Worm (Caenorhabditis elegans) whole organism, L1 larva: ENCODE results near the gene sec-6.
A peak's percentile ranks its signal among the peaks of the same experiment; 100 is the strongest.

Experiments
- C16A3.4 ChIP-seq: fragments of 150-350 bp; optimal IDR thresholded peaks from 2 replicates; lab custom pipeline; 2014; ENCODE audit warnings: missing biosample characterization, missing genetic modification characterization
- C34B4.2 ChIP-seq: sonication (generic microtip); optimal IDR thresholded peaks from 2 replicates; lab custom pipeline; 2017; ENCODE audit warnings: mild to moderate bottlenecking, missing genetic modification characterization, missing compliant biosample characterization
- F16B12.6 ChIP-seq: fragments of 150-350 bp; optimal IDR thresholded peaks from 2 replicates; lab custom pipeline; 2014; ENCODE audit warnings: missing biosample characterization, missing genetic modification characterization
- Y116A8C.19 ChIP-seq: sonication (generic microtip); optimal IDR thresholded peaks from 2 replicates; lab custom pipeline; 2016; ENCODE audit warnings: missing compliant biosample characterization, missing genetic modification characterization, borderline replicate concordance
- aha-1 ChIP-seq: fragments of 150-350 bp; optimal IDR thresholded peaks from 2 replicates; lab custom pipeline; 2014; ENCODE audit warnings: missing biosample characterization, missing genetic modification characterization
- alr-1 ChIP-seq: fragments of 200-800 bp; sonication (Bioruptor generic); optimal IDR thresholded peaks from 2 replicates; lab custom pipeline; 2018; ENCODE audit warnings: borderline replicate concordance, mild to moderate bottlenecking, missing genetic modification characterization, missing compliant biosample characterization
- aly-2 ChIP-seq: fragments of 150-350 bp; optimal IDR thresholded peaks from 2 replicates; lab custom pipeline; 2014; ENCODE audit warnings: missing biosample characterization, missing genetic modification characterization
- blmp-1 ChIP-seq: fragments of 150-350 bp; optimal IDR thresholded peaks from 2 replicates; lab custom pipeline; 2014; ENCODE audit warnings: missing biosample characterization, missing genetic modification characterization
- ceh-63 ChIP-seq: fragments of 200-800 bp; sonication (Bioruptor generic); optimal IDR thresholded peaks from 2 replicates; lab custom pipeline; 2018; ENCODE audit warnings: mild to moderate bottlenecking, missing genetic modification characterization, missing compliant biosample characterization
- ceh-82 ChIP-seq, 3 experiments: fragments of 150-350 bp in 1 of 3; sonication (generic microtip) in 2 of 3; optimal IDR thresholded peaks; 2 replicates each; lab custom pipeline; 2014 to 2017; ENCODE audit warnings: missing biosample characterization in 3 of 3, missing genetic modification characterization in 3 of 3
- ces-1 ChIP-seq: fragments of 150-350 bp; optimal IDR thresholded peaks from 2 replicates; lab custom pipeline; 2014; ENCODE audit warnings: missing biosample characterization, missing genetic modification reagents, missing genetic modification characterization
- efl-1 ChIP-seq, 4 experiments: fragments of 150-350 bp; optimal IDR thresholded peaks in 3 of 4; peaks in 1 of 4; 1 replicate in 1 of 4; 2 replicates in 3 of 4; lab custom pipeline; 2014; ENCODE audit warnings: missing biosample characterization in 2 of 4, missing genetic modification characterization in 2 of 4, missing genetic modification reagents in 2 of 4
- egl-13 ChIP-seq: sonication (generic microtip); optimal IDR thresholded peaks from 2 replicates; lab custom pipeline; 2016; ENCODE audit warnings: missing genotype, missing genetic modification reagents, missing genetic modification characterization, missing compliant biosample characterization
- elt-3 ChIP-seq, 6 experiments: fragments of 150-350 bp in 1 of 6; sonication (generic microtip); optimal IDR thresholded peaks; 2 replicates each; lab custom pipeline; 2017 to 2018; ENCODE audit warnings: missing biosample characterization in 6 of 6, missing genetic modification characterization in 6 of 6, inconsistent platforms in 1 of 6
- ets-5 ChIP-seq: fragments of 200-800 bp; sonication (Bioruptor generic); IDR thresholded peaks from 2 replicates; pipeline ENCODE4 v1.3.6; 2022; ENCODE audit warnings: missing genetic modification characterization, missing compliant biosample characterization
- fkh-10 ChIP-seq: sonication (generic microtip); optimal IDR thresholded peaks from 2 replicates; lab custom pipeline; 2017; ENCODE audit warnings: missing biosample characterization, missing genetic modification reagents, missing genetic modification characterization
- hlh-4 ChIP-seq: sonication (generic microtip); optimal IDR thresholded peaks from 2 replicates; lab custom pipeline; 2016; ENCODE audit warnings: mild to moderate bottlenecking, missing genetic modification characterization, missing compliant biosample characterization
- isw-1 ChIP-seq: fragments of 200-800 bp; sonication (Bioruptor generic); IDR thresholded peaks from 2 replicates; pipeline ENCODE4 v1.3.6; 2022; ENCODE audit warnings: missing genetic modification characterization, missing compliant biosample characterization
- lin-13 ChIP-seq: fragments of 150-350 bp; optimal IDR thresholded peaks from 2 replicates; lab custom pipeline; 2014; ENCODE audit warnings: missing biosample characterization, missing genetic modification reagents, missing genetic modification characterization
- lin-35 ChIP-seq, 2 experiments: fragments of 150-350 bp; optimal IDR thresholded peaks; 2 replicates each; lab custom pipeline; 2014; ENCODE audit warnings: missing biosample characterization in 2 of 2, missing genetic modification characterization in 2 of 2, missing genetic modification reagents in 2 of 2
- lin-39 ChIP-seq: fragments of 150-350 bp; optimal IDR thresholded peaks from 2 replicates; lab custom pipeline; 2014; ENCODE audit warnings: missing biosample characterization, missing genetic modification reagents, missing genetic modification characterization
- lir-3 ChIP-seq: sonication (generic microtip); optimal IDR thresholded peaks from 2 replicates; lab custom pipeline; 2016; ENCODE audit warnings: mild to moderate bottlenecking, missing genetic modification characterization, moderate library complexity, missing compliant biosample characterization; ENCODE audit not compliant: poor library complexity
- mab-9 ChIP-seq: fragments of 200-800 bp; sonication (Bioruptor generic); IDR thresholded peaks from 2 replicates; pipeline ENCODE4 v1.3.6; 2022; ENCODE audit warnings: missing genetic modification reagents, missing genetic modification characterization, missing compliant biosample characterization
- mdl-1 ChIP-seq, 2 experiments: fragments of 150-350 bp; optimal IDR thresholded peaks; 2 replicates each; lab custom pipeline; 2014 to 2017; ENCODE audit warnings: missing biosample characterization in 2 of 2, missing genetic modification characterization in 2 of 2, inconsistent platforms in 1 of 2
- mep-1 ChIP-seq: fragments of 150-350 bp; optimal IDR thresholded peaks from 2 replicates; lab custom pipeline; 2014; ENCODE audit warnings: missing biosample characterization, missing genetic modification characterization
- nhr-84 ChIP-seq: sonication (generic microtip); optimal IDR thresholded peaks from 2 replicates; lab custom pipeline; 2017; ENCODE audit warnings: missing biosample characterization, missing genetic modification characterization
- nhr-90 ChIP-seq: sonication (generic microtip); optimal IDR thresholded peaks from 2 replicates; lab custom pipeline; 2016; ENCODE audit warnings: mild to moderate bottlenecking, missing genetic modification characterization, missing compliant biosample characterization; ENCODE audit not compliant: poor library complexity
- snpc-4 ChIP-seq: fragments of 150-350 bp; optimal IDR thresholded peaks from 2 replicates; lab custom pipeline; 2014; ENCODE audit warnings: missing biosample characterization, missing genetic modification characterization
- snu-23 ChIP-seq: sonication (generic microtip); optimal IDR thresholded peaks from 2 replicates; lab custom pipeline; 2016; ENCODE audit warnings: missing genetic modification characterization, missing compliant biosample characterization
- sox-4 ChIP-seq: sonication (generic microtip); optimal IDR thresholded peaks from 2 replicates; lab custom pipeline; 2016; ENCODE audit warnings: missing genetic modification characterization, missing compliant biosample characterization
- swsn-7 ChIP-seq: sonication (generic microtip); optimal IDR thresholded peaks from 2 replicates; lab custom pipeline; 2016; ENCODE audit warnings: missing genetic modification characterization, missing compliant biosample characterization
- tlp-1 ChIP-seq: fragments of 150-350 bp; optimal IDR thresholded peaks from 2 replicates; lab custom pipeline; 2014; ENCODE audit warnings: missing biosample characterization, missing genetic modification characterization
- unc-30 ChIP-seq: sonication (generic microtip); optimal IDR thresholded peaks from 2 replicates; lab custom pipeline; 2017; ENCODE audit warnings: missing biosample characterization, missing genetic modification characterization
- unc-86 ChIP-seq: sonication (generic microtip); optimal IDR thresholded peaks from 2 replicates; lab custom pipeline; 2016; ENCODE audit warnings: missing genetic modification characterization, missing compliant biosample characterization
- unc-98 ChIP-seq: fragments of 200-800 bp; sonication (Bioruptor generic); IDR thresholded peaks from 2 replicates; pipeline ENCODE4 v1.3.6; 2022; ENCODE audit warnings: missing genetic modification characterization, missing compliant biosample characterization
- vab-15 ChIP-seq: sonication (generic microtip); optimal IDR thresholded peaks from 2 replicates; lab custom pipeline; 2017; ENCODE audit warnings: missing genotype, mild to moderate bottlenecking, missing genetic modification characterization, missing compliant biosample characterization
- ztf-11 ChIP-seq, 2 experiments: sonication (generic microtip); optimal IDR thresholded peaks; 2 replicates each; lab custom pipeline; 2016 to 2017; ENCODE audit warnings: missing genetic modification characterization in 2 of 2, missing biosample characterization in 1 of 2, missing compliant biosample characterization in 1 of 2
- ztf-4 ChIP-seq: fragments of 150-350 bp; optimal IDR thresholded peaks from 2 replicates; lab custom pipeline; 2014; ENCODE audit warnings: missing biosample characterization, missing genetic modification characterization

Gene sec-6

ce11 chrII:5412467-5412866 lies 53.1 kb downstream of the sec-6 start, which contains the start of the genes EEED8.13 and EEED8.18:
Gene EEED8.13 (minus strand): TSS chrII:5412567.
Gene EEED8.18 (minus strand): TSS chrII:5412610.
- TF ChIP-seq swsn-7 (tag; lab: Kevin White, UChicago), result no peak
- TF ChIP-seq lin-13 (GFP tag; lab: Kevin White, UChicago), result no peak
- TF ChIP-seq nhr-84 (tag; lab: Kevin White, UChicago), result no peak
- no peak for TF ChIP-seq ceh-63 (GFP tag; lab: Kevin White, UChicago)
- TF ChIP-seq unc-98, result no peak
- TF ChIP-seq C34B4.2 (tag; lab: Kevin White, UChicago), result no peak
- no peak for TF ChIP-seq ets-5 (GFP tag; lab: Robert Waterston, UW)
- TF ChIP-seq ces-1 (GFP tag; lab: Kevin White, UChicago), result no peak
- TF ChIP-seq ztf-11 (tag; optimal IDR thresholded peaks at IDR 0.05; lab: Kevin White, UChicago), result no peak
- no peak for TF ChIP-seq fkh-10 (GFP tag; lab: Kevin White, UChicago)
- no peak for TF ChIP-seq unc-86 (tag; lab: Kevin White, UChicago)

- no peak for TF ChIP-seq mep-1 (tag; lab: Kevin White, UChicago)
- no peak for TF ChIP-seq tlp-1 (tag; lab: Kevin White, UChicago)
- no peak for TF ChIP-seq aly-2
- TF ChIP-seq blmp-1 (tag; lab: Kevin White, UChicago), result no peak
- no peak for TF ChIP-seq lin-39
- no peak for TF ChIP-seq ceh-82 (tag; optimal IDR thresholded peaks at IDR 0.05; lab: Kevin White, UChicago)
- TF ChIP-seq lir-3 (tag; lab: Kevin White, UChicago), result no peak
- TF ChIP-seq C34B4.2 (tag; lab: Kevin White, UChicago), result no peak
- TF ChIP-seq vab-15 (tag; lab: Kevin White, UChicago), result no peak
- no peak for TF ChIP-seq snu-23 (GFP tag; lab: Kevin White, UChicago)
- TF ChIP-seq, all 84 proteins: peak for 0
Measured at ce11 chrII:5414040-5414439, 54.7 kb downstream of the sec-6 start, which contains the start of the genes EEED8.14 and EEED8.3. Gene EEED8.14 (minus strand): TSS chrII:5414052. Gene EEED8.3 (plus strand): TSS chrII:5414276.

- TF ChIP-seq blmp-1 (tag; lab: Kevin White, UChicago), result peak; percentile 14
- TF ChIP-seq elt-3 (tag; optimal IDR thresholded peaks at IDR 0.05; lab: Kevin White, UChicago), result peak in 1 of 6 experiments; percentile 2
- TF ChIP-seq alr-1 (tag; lab: Kevin White, UChicago), result no peak
- TF ChIP-seq ztf-4 (tag; lab: Kevin White, UChicago), result no peak
- TF ChIP-seq, all 84 proteins: peak for 2
Measured at ce11 chrII:5416204-5416764, 56.9 kb downstream of the sec-6 start, which contains the start of gene EEED8.2. Gene EEED8.2 (plus strand): TSS chrII:5416714.

ce11 chrII:5417905-5418304 lies 58.6 kb downstream of the sec-6 start:
- TF ChIP-seq efl-1 (optimal IDR thresholded peaks at IDR 0.05; lab: Kevin White, UChicago) (no peak), efl-1 (GFP tag; optimal IDR thresholded peaks at IDR 0.05 in 1 of 2; lab: Kevin White, UChicago) (peak in 1 of 2 experiments; percentile 23), egl-13 (tag; lab: Kevin White, UChicago) (no peak)

ce11 chrII:5418317-5418716 lies 59.0 kb downstream of the sec-6 start:
- TF ChIP-seq aha-1 (tag; lab: Kevin White, UChicago) (no peak), F16B12.6 (tag; lab: Kevin White, UChicago) (no peak), lin-35 (GFP tag; optimal IDR thresholded peaks at IDR 0.05; lab: Kevin White, UChicago) (no peak), ztf-11 (tag; optimal IDR thresholded peaks at IDR 0.05; lab: Kevin White, UChicago) (no peak), mdl-1 (tag; optimal IDR thresholded peaks at IDR 0.05; lab: Kevin White, UChicago) (no peak), nhr-84 (tag; lab: Kevin White, UChicago) (no peak), hlh-4 (tag; lab: Kevin White, UChicago) (no peak), mab-9 (GFP tag; lab: Robert Waterston, UW) (no peak), vab-15 (tag; lab: Kevin White, UChicago) (no peak), isw-1 (GFP tag; lab: Robert Waterston, UW) (no peak), nhr-90 (tag; lab: Kevin White, UChicago) (no peak), unc-30 (no peak), C16A3.4 (tag; lab: Kevin White, UChicago) (no peak), ces-1 (GFP tag; lab: Kevin White, UChicago) (no peak), snpc-4 (no peak), Y116A8C.19 (tag; lab: Kevin White, UChicago) (no peak), sox-4 (tag; lab: Kevin White, UChicago) (no peak), swsn-7 (tag; lab: Kevin White, UChicago) (no peak)
